Worm (Caenorhabditis elegans) whole organism, mixed stage, embryonic: ENCODE data around the gene ife-4.

Experiments
- M03D4.4 ChIP-seq: sonication (generic microtip); optimal IDR thresholded peaks from 2 replicates; lab custom pipeline; 2017; ENCODE audit warnings: mild to moderate bottlenecking, missing genetic modification characterization, missing compliant biosample characterization
- bed-3 ChIP-seq: fragments of 200-800 bp; sonication (Bioruptor generic); optimal IDR thresholded peaks from 3 replicates; lab custom pipeline; 2018; ENCODE audit warnings: mild to moderate bottlenecking, missing genetic modification characterization, moderate library complexity, missing compliant biosample characterization
- blmp-1 ChIP-seq: fragments of 150-350 bp; optimal IDR thresholded peaks from 2 replicates; lab custom pipeline; 2014; ENCODE audit warnings: missing biosample characterization, missing genetic modification characterization
- ceh-43 ChIP-seq: fragments of 200-800 bp; sonication (Bioruptor generic); optimal IDR thresholded peaks from 2 replicates; lab custom pipeline; 2018; ENCODE audit warnings: mild to moderate bottlenecking, missing genetic modification characterization, moderate library complexity, missing compliant biosample characterization
- ces-1 ChIP-seq: fragments of 150-350 bp; optimal IDR thresholded peaks from 2 replicates; lab custom pipeline; 2014; ENCODE audit warnings: missing biosample characterization, missing genetic modification reagents, missing genetic modification characterization
- cnd-1 ChIP-seq: fragments of 200-800 bp; sonication (Bioruptor generic); optimal IDR thresholded peaks from 2 replicates; lab custom pipeline; 2018; ENCODE audit warnings: mild to moderate bottlenecking, missing genetic modification characterization, missing compliant biosample characterization
- drap-1 ChIP-seq: fragments of 200-800 bp; sonication (Bioruptor generic); optimal IDR thresholded peaks from 3 replicates; lab custom pipeline; 2018; ENCODE audit warnings: mild to moderate bottlenecking, missing genetic modification characterization, missing compliant biosample characterization
- elt-1 ChIP-seq: sonication (generic microtip); optimal IDR thresholded peaks from 2 replicates; lab custom pipeline; 2017; ENCODE audit warnings: missing genetic modification characterization, mild to moderate bottlenecking, missing compliant biosample characterization, antibody characterized with exemption, moderate library complexity, borderline replicate concordance; ENCODE audit not compliant: insufficient read depth
- flh-1 ChIP-seq: fragments of 200-800 bp; sonication (Bioruptor generic); optimal IDR thresholded peaks from 2 replicates; lab custom pipeline; 2018; ENCODE audit warnings: mild to moderate bottlenecking, missing genetic modification characterization, moderate library complexity, missing compliant biosample characterization
- ham-2 ChIP-seq: fragments of 200-800 bp; sonication (Bioruptor generic); optimal IDR thresholded peaks from 2 replicates; lab custom pipeline; 2018; ENCODE audit warnings: mild to moderate bottlenecking, missing genetic modification characterization, missing compliant biosample characterization
- hlh-1 ChIP-seq: fragments of 150-350 bp; optimal IDR thresholded peaks from 2 replicates; lab custom pipeline; 2014; ENCODE audit warnings: missing biosample characterization, missing genetic modification reagents, missing genetic modification characterization
- lin-13 ChIP-seq: fragments of 150-350 bp; optimal IDR thresholded peaks from 2 replicates; lab custom pipeline; 2014; ENCODE audit warnings: missing biosample characterization, missing genetic modification characterization
- lin-32 ChIP-seq: fragments of 200-800 bp; sonication (Bioruptor generic); optimal IDR thresholded peaks from 2 replicates; lab custom pipeline; 2018; ENCODE audit warnings: mild to moderate bottlenecking, missing genetic modification characterization, missing compliant biosample characterization
- lsy-2 ChIP-seq: fragments of 150-350 bp; optimal IDR thresholded peaks from 2 replicates; lab custom pipeline; 2014; ENCODE audit warnings: missing biosample characterization, missing genetic modification characterization
- mab-5 ChIP-seq: fragments of 150-350 bp; optimal IDR thresholded peaks from 2 replicates; lab custom pipeline; 2014; ENCODE audit warnings: missing biosample characterization, missing genetic modification characterization
- mep-1 ChIP-seq: fragments of 150-350 bp; optimal IDR thresholded peaks from 2 replicates; lab custom pipeline; 2017; ENCODE audit warnings: missing biosample characterization, missing genetic modification reagents, missing genetic modification characterization, inconsistent platforms
- nhr-12 ChIP-seq: fragments of 150-350 bp; optimal IDR thresholded peaks from 2 replicates; lab custom pipeline; 2014; ENCODE audit warnings: missing biosample characterization, missing genetic modification characterization
- nhr-237 ChIP-seq: fragments of 150-350 bp; optimal IDR thresholded peaks from 2 replicates; lab custom pipeline; 2014; ENCODE audit warnings: missing biosample characterization, missing genetic modification characterization
- nhr-28 ChIP-seq: fragments of 150-350 bp; optimal IDR thresholded peaks from 2 replicates; lab custom pipeline; 2014; ENCODE audit warnings: missing biosample characterization, missing genetic modification characterization
- nhr-76 ChIP-seq: sonication (generic microtip); optimal IDR thresholded peaks from 2 replicates; lab custom pipeline; 2017; ENCODE audit warnings: missing biosample characterization, missing genetic modification characterization
- pha-4 ChIP-seq: fragments of 150-350 bp; optimal IDR thresholded peaks from 2 replicates; lab custom pipeline; 2018; ENCODE audit warnings: missing biosample characterization, missing genetic modification reagents, missing genetic modification characterization
- sem-2 ChIP-seq: fragments of 200-800 bp; sonication (Bioruptor generic); optimal IDR thresholded peaks from 2 replicates; lab custom pipeline; 2018; ENCODE audit warnings: mild to moderate bottlenecking, missing genetic modification characterization, missing compliant biosample characterization
- snpc-4 ChIP-seq: fragments of 150-350 bp; optimal IDR thresholded peaks from 2 replicates; lab custom pipeline; 2014; ENCODE audit warnings: missing biosample characterization, missing genetic modification characterization
- sptf-1 ChIP-seq: sonication (generic microtip); optimal IDR thresholded peaks from 2 replicates; lab custom pipeline; 2017; ENCODE audit warnings: mild to moderate bottlenecking, missing genetic modification characterization, moderate library complexity, missing compliant biosample characterization
- tbx-8 ChIP-seq: fragments of 200-800 bp; sonication (Bioruptor generic); optimal IDR thresholded peaks from 2 replicates; lab custom pipeline; 2018; ENCODE audit warnings: mild to moderate bottlenecking, missing genetic modification characterization, moderate library complexity, missing compliant biosample characterization
- unc-120 ChIP-seq: sonication (generic microtip); optimal IDR thresholded peaks from 2 replicates; lab custom pipeline; 2017; ENCODE audit warnings: missing genetic modification characterization, missing compliant biosample characterization; ENCODE audit not compliant: poor library complexity, severe bottlenecking
- unc-39 ChIP-seq: fragments of 150-350 bp; optimal IDR thresholded peaks from 2 replicates; lab custom pipeline; 2014; ENCODE audit warnings: missing biosample characterization, missing genetic modification characterization
- unc-62 ChIP-seq: fragments of 150-350 bp; optimal IDR thresholded peaks from 2 replicates; lab custom pipeline; 2014; ENCODE audit warnings: missing biosample characterization, missing genetic modification reagents, missing genetic modification characterization
- zip-8 ChIP-seq: fragments of 150-350 bp; optimal IDR thresholded peaks from 2 replicates; lab custom pipeline; 2014; ENCODE audit warnings: missing biosample characterization, missing genetic modification characterization
- ztf-11 ChIP-seq: fragments of 150-350 bp; optimal IDR thresholded peaks from 2 replicates; lab custom pipeline; 2014; ENCODE audit warnings: missing biosample characterization, missing genetic modification characterization

The ife-4 gene

ce11 chrX:1094332-1094731, 9.7 kb upstream of the ife-4 start:
- no peak for TF ChIP-seq nhr-237 (tag; lab: Kevin White, UChicago)
- TF ChIP-seq ztf-11 (tag; lab: Kevin White, UChicago), result no peak
- TF ChIP-seq mab-5 (tag; lab: Kevin White, UChicago), result no peak

- TF ChIP-seq unc-120 (tag; lab: Kevin White, UChicago) (peak; percentile 70), elt-1 (tag; lab: Kevin White, UChicago) (no peak), ces-1 (peak; percentile 8), lin-13 (peak; percentile 9)
These were observed 7.2 kb upstream of the ife-4 start, which contains the start of the genes pigx-1 and rme-6 for ce11 chrX:1096808-1097207. Gene pigx-1, minus strand, starts transcription at chrX:1097013. Gene rme-6, plus strand, starts transcription at chrX:1097152.

ce11 chrX:1107758-1108157, 3.7 kb downstream of the ife-4 start, which contains the start of gene C05D9.4:
Gene C05D9.4, plus strand, starts transcription at chrX:1108058.
- TF ChIP-seq unc-62 (GFP tag; lab: Kevin White, UChicago) (no peak), sem-2 (GFP tag; lab: Kevin White, UChicago) (no peak), pha-4 (tag; lab: Kevin White, UChicago) (no peak), M03D4.4 (no peak), lin-13 (no peak), sptf-1 (tag; lab: Kevin White, UChicago) (no peak), nhr-12 (tag; lab: Kevin White, UChicago) (no peak), lin-32 (GFP tag; lab: Kevin White, UChicago) (no peak), drap-1 (GFP tag; lab: Kevin White, UChicago) (no peak), cnd-1 (tag; lab: Kevin White, UChicago) (no peak)
- TF ChIP-seq, all 35 proteins: peak for 0

- no peak for TF ChIP-seq ces-1
- peak; percentile 93 for TF ChIP-seq unc-62 (GFP tag; lab: Kevin White, UChicago)
- TF ChIP-seq hlh-1, result peak; percentile 92
- TF ChIP-seq unc-120 (tag; lab: Kevin White, UChicago), result peak; percentile 47
These were observed 4.9 kb downstream of the ife-4 start for ce11 chrX:1108874-1109273.

ce11 chrX:1110723-1111122, 6.7 kb downstream of the ife-4 start:
- TF ChIP-seq hlh-1 (peak; percentile 98), nhr-28 (tag; lab: Kevin White, UChicago) (no peak), unc-120 (tag; lab: Kevin White, UChicago) (peak; percentile 48)

ce11 chrX:1111603-1112002, 7.6 kb downstream of the ife-4 start, which contains the start of gene C05D9.3:
Gene C05D9.3, plus strand, starts transcription at chrX:1111903.
- TF ChIP-seq snpc-4 (no peak), nhr-12 (tag; lab: Kevin White, UChicago) (no peak), M03D4.4 (no peak), nhr-76 (tag; lab: Kevin White, UChicago) (no peak), unc-39 (tag; lab: Kevin White, UChicago) (no peak), sptf-1 (tag; lab: Kevin White, UChicago) (no peak), nhr-237 (tag; lab: Kevin White, UChicago) (no peak), mab-5 (tag; lab: Kevin White, UChicago) (no peak), drap-1 (GFP tag; lab: Kevin White, UChicago) (no peak), zip-8 (tag; lab: Kevin White, UChicago) (no peak), tbx-8 (GFP tag; lab: Kevin White, UChicago) (no peak), lin-13 (no peak), ces-1 (no peak), ceh-43 (GFP tag; lab: Kevin White, UChicago) (no peak)

- no peak for TF ChIP-seq ceh-43 (GFP tag; lab: Kevin White, UChicago)
- no peak for TF ChIP-seq blmp-1 (tag; lab: Kevin White, UChicago)
- no peak for TF ChIP-seq snpc-4
- no peak for TF ChIP-seq nhr-76 (tag; lab: Kevin White, UChicago)
- TF ChIP-seq hlh-1, result peak; percentile 64
These were observed 11.2 kb downstream of the ife-4 start for ce11 chrX:1115207-1115606.

ce11 chrX:1117252-1117651, 13.2 kb downstream of the ife-4 start:
- TF ChIP-seq unc-120 (tag; lab: Kevin White, UChicago), result no peak
- no peak for TF ChIP-seq tbx-8 (GFP tag; lab: Kevin White, UChicago)
- TF ChIP-seq drap-1 (GFP tag; lab: Kevin White, UChicago), result no peak
- TF ChIP-seq hlh-1, result no peak
- no peak for TF ChIP-seq pha-4 (tag; lab: Kevin White, UChicago)
- TF ChIP-seq ztf-11 (tag; lab: Kevin White, UChicago), result no peak
- no peak for TF ChIP-seq mep-1 (tag; lab: Kevin White, UChicago)
- TF ChIP-seq bed-3 (GFP tag; lab: Kevin White, UChicago), result no peak
- no peak for TF ChIP-seq nhr-12 (tag; lab: Kevin White, UChicago)
- no peak for TF ChIP-seq flh-1
- no peak for TF ChIP-seq ham-2 (GFP tag; lab: Kevin White, UChicago)
- TF ChIP-seq nhr-237 (tag; lab: Kevin White, UChicago), result no peak
- TF ChIP-seq lin-13, result no peak
- no peak for TF ChIP-seq ces-1
- no peak for TF ChIP-seq lsy-2 (tag; lab: Kevin White, UChicago)
- no peak for TF ChIP-seq snpc-4
- TF ChIP-seq zip-8 (tag; lab: Kevin White, UChicago), result no peak
- no peak for TF ChIP-seq ceh-43 (GFP tag; lab: Kevin White, UChicago)
